Worm (Caenorhabditis elegans): ENCODE measurements around the gene rgs-2.
A peak's percentile ranks its signal among the peaks of the same experiment; 100 is the strongest.

- TF ChIP-seq lin-14 (GFP tag; optimal IDR thresholded peaks at IDR 0.05) (peak; percentile 39), ces-1 (GFP tag; optimal IDR thresholded peaks at IDR 0.05) (no peak), hlh-17 (GFP tag; optimal IDR thresholded peaks at IDR 0.05; ENCODE audit: borderline replicate concordance) (no peak), pqm-1 (tag; optimal IDR thresholded peaks at IDR 0.05) (no peak), lir-3 (tag; optimal IDR thresholded peaks at IDR 0.05; ENCODE audit: poor library complexity) (no peak), nhr-11 (tag; optimal IDR thresholded peaks at IDR 0.05) (no peak), fos-1 (tag; optimal IDR thresholded peaks at IDR 0.05) (no peak), nhr-237 (tag; optimal IDR thresholded peaks at IDR 0.05) (no peak), ztf-4 (tag; optimal IDR thresholded peaks at IDR 0.05) (no peak), ceh-82 (tag; optimal IDR thresholded peaks at IDR 0.05) (no peak), egl-27 (tag; optimal IDR thresholded peaks at IDR 0.05) (no peak)
Observed at ce11 chrX:12691740-12692383, 20.6 kb upstream of the rgs-2 start.
